Fruit fly (Drosophila melanogaster) whole organism, embryonic: ENCODE data around the gene CG2076.

ENCODE experiments used
- BEAF-32 ChIP-seq: fragments of 200-800 bp; sonication (Bioruptor generic); optimal IDR thresholded peaks from 3 replicates; lab custom pipeline; 2017; ENCODE audit warnings: missing biosample characterization, missing genetic modification characterization, mild to moderate bottlenecking, moderate library complexity, missing genetic modification reagents
- CG11560 ChIP-seq: fragments of 200-800 bp; sonication (Bioruptor generic); IDR thresholded peaks from 3 replicates; pipeline ENCODE4 v1.3.6; 2022; ENCODE audit warnings: missing biosample characterization, missing genetic modification characterization
- CG12391 ChIP-seq: fragments of 200-800 bp; sonication (Bioruptor generic); optimal IDR thresholded peaks from 3 replicates; lab custom pipeline; 2018; ENCODE audit warnings: missing biosample characterization, mild to moderate bottlenecking, missing genetic modification characterization, moderate library complexity
- CG13287 ChIP-seq: fragments of 200-800 bp; sonication (Bioruptor generic); IDR thresholded peaks from 2 replicates; pipeline ENCODE4 v1.3.6; 2022; ENCODE audit warnings: missing biosample characterization, missing genetic modification characterization; ENCODE audit not compliant: partially characterized antibody
- CG13775 ChIP-seq: fragments of 200-800 bp; sonication (Bioruptor generic); optimal IDR thresholded peaks from 3 replicates; lab custom pipeline; 2017; ENCODE audit warnings: missing biosample characterization, mild to moderate bottlenecking, missing genetic modification characterization
- CG14014 ChIP-seq: fragments of 200-800 bp; sonication (Bioruptor generic); IDR thresholded peaks from 2 replicates; pipeline ENCODE4 v1.3.6; 2022; ENCODE audit warnings: missing biosample characterization, missing genetic modification characterization
- CG14667 ChIP-seq: fragments of 200-800 bp; sonication (Bioruptor generic); IDR thresholded peaks from 2 replicates; pipeline ENCODE4 v1.3.6; 2022; ENCODE audit warnings: missing biosample characterization, missing genetic modification characterization
- CG14710 ChIP-seq: fragments of 200-800 bp; sonication (Bioruptor generic); optimal IDR thresholded peaks from 3 replicates; lab custom pipeline; 2019; ENCODE audit warnings: missing biosample characterization, mild to moderate bottlenecking, missing genetic modification characterization, moderate library complexity
- CG15514 ChIP-seq: fragments of 200-800 bp; sonication (Bioruptor generic); optimal IDR thresholded peaks from 3 replicates; lab custom pipeline; 2017; ENCODE audit warnings: missing biosample characterization, missing genetic modification characterization, mild to moderate bottlenecking, moderate library complexity, missing genetic modification reagents
- CG16813 ChIP-seq: fragments of 200-800 bp; sonication (Bioruptor generic); IDR thresholded peaks from 3 replicates; pipeline ENCODE4 v1.3.6; 2022; ENCODE audit warnings: missing biosample characterization, missing genetic modification characterization; ENCODE audit not compliant: partially characterized antibody
- CG32532 ChIP-seq: fragments of 200-800 bp; sonication (Bioruptor generic); IDR thresholded peaks from 2 replicates; pipeline ENCODE4 v1.3.6; 2022; ENCODE audit warnings: missing biosample characterization, missing genetic modification characterization
- CG3995 ChIP-seq: fragments of 200-800 bp; sonication (Bioruptor generic); optimal IDR thresholded peaks from 3 replicates; lab custom pipeline; 2016; ENCODE audit warnings: missing biosample characterization, missing genetic modification characterization
- CG42726 ChIP-seq: fragments of 200-800 bp; sonication (Bioruptor generic); IDR thresholded peaks from 2 replicates; pipeline ENCODE4 v1.3.6; 2022; ENCODE audit warnings: missing biosample characterization, missing genetic modification characterization; ENCODE audit not compliant: partially characterized antibody
- CG4404 ChIP-seq: fragments of 200-800 bp; sonication (Bioruptor generic); IDR thresholded peaks from 2 replicates; pipeline ENCODE4 v1.3.6; 2022; ENCODE audit warnings: missing biosample characterization, missing genetic modification characterization
- CG5180 ChIP-seq: fragments of 200-800 bp; sonication (Bioruptor generic); optimal IDR thresholded peaks from 3 replicates; lab custom pipeline; 2017; ENCODE audit warnings: missing biosample characterization, missing genetic modification characterization, mild to moderate bottlenecking, moderate library complexity, missing genetic modification reagents
- CG7987 ChIP-seq: fragments of 200-800 bp; sonication (Bioruptor generic); optimal IDR thresholded peaks from 2 replicates; lab custom pipeline; 2018; ENCODE audit warnings: missing biosample characterization, mild to moderate bottlenecking, missing genetic modification characterization, moderate library complexity
- CG8359 ChIP-seq: fragments of 200-800 bp; sonication (Bioruptor generic); optimal IDR thresholded peaks from 2 replicates; lab custom pipeline; 2017; ENCODE audit warnings: missing biosample characterization, mild to moderate bottlenecking, missing genetic modification characterization, borderline replicate concordance
- CG8944 ChIP-seq: fragments of 200-800 bp; sonication (Bioruptor generic); optimal IDR thresholded peaks from 3 replicates; lab custom pipeline; 2016; ENCODE audit warnings: missing biosample characterization, missing genetic modification characterization
- CG9215 ChIP-seq: fragments of 200-800 bp; sonication (Bioruptor generic); IDR thresholded peaks from 2 replicates; pipeline ENCODE4 v1.3.6; 2022; ENCODE audit warnings: missing biosample characterization, missing genetic modification characterization
- D19A ChIP-seq: fragments of 200-800 bp; optimal IDR thresholded peaks from 3 replicates; lab custom pipeline; 2019; ENCODE audit warnings: missing biosample characterization, mild to moderate bottlenecking, missing genetic modification characterization, moderate library complexity
- Dek ChIP-seq: fragments of 200-800 bp; sonication (Bioruptor generic); optimal IDR thresholded peaks from 3 replicates; lab custom pipeline; 2019; ENCODE audit warnings: missing biosample characterization, mild to moderate bottlenecking, missing genetic modification characterization, moderate library complexity
- Doc3 ChIP-seq: fragments of 200-800 bp; sonication (Bioruptor generic); IDR thresholded peaks from 3 replicates; pipeline ENCODE4 v1.3.6; 2022; ENCODE audit warnings: missing biosample characterization, missing genetic modification characterization; ENCODE audit not compliant: partially characterized antibody
- E2f2 ChIP-seq: fragments of 200-800 bp; sonication (Bioruptor generic); IDR thresholded peaks from 2 replicates; pipeline ENCODE4 v1.3.6; 2022; ENCODE audit warnings: missing biosample characterization, missing genetic modification characterization
- MESR4 ChIP-seq: fragments of 200-800 bp; sonication (Bioruptor generic); optimal IDR thresholded peaks from 2 replicates; lab custom pipeline; 2018; ENCODE audit warnings: missing biosample characterization, mild to moderate bottlenecking, missing genetic modification characterization, moderate library complexity
- Med ChIP-seq: fragments of 200-800 bp; sonication (Bioruptor generic); peaks from one replicate; lab custom pipeline; 2016; ENCODE audit warnings: missing biosample characterization, missing genetic modification characterization, mild to moderate bottlenecking, inconsistent platforms, moderate library complexity
- Pdp1 ChIP-seq, 2 experiments: fragments of 200-800 bp; sonication (Bioruptor generic); optimal IDR thresholded peaks; 3 replicates each; lab custom pipeline; 2016; ENCODE audit warnings: missing biosample characterization in 2 of 2, missing genetic modification characterization in 2 of 2, mild to moderate bottlenecking in 1 of 2, moderate library complexity in 1 of 2
- Rx ChIP-seq: fragments of 200-800 bp; sonication (Bioruptor generic); IDR thresholded peaks from 2 replicates; pipeline ENCODE4 v1.3.6; 2022; ENCODE audit warnings: missing biosample characterization, missing genetic modification characterization
- Stat92E ChIP-seq, 3 experiments: fragments of >200 bp in 2 of 3; fragments of 200-800 bp in 1 of 3; sonication (Bioruptor generic) in 1 of 3; optimal IDR thresholded peaks; 2 replicates each; lab custom pipeline; 2017 to 2019; ENCODE audit warnings: missing biosample characterization in 3 of 3, missing genetic modification characterization in 3 of 3, mild to moderate bottlenecking in 1 of 3, moderate library complexity in 1 of 3
- ac ChIP-seq: fragments of 200-800 bp; sonication (Bioruptor generic); optimal IDR thresholded peaks from 3 replicates; lab custom pipeline; 2017; ENCODE audit warnings: missing biosample characterization, mild to moderate bottlenecking, missing genetic modification characterization
- caup ChIP-seq: fragments of 200-800 bp; sonication (Bioruptor generic); optimal IDR thresholded peaks from 3 replicates; lab custom pipeline; 2017; ENCODE audit warnings: missing biosample characterization, mild to moderate bottlenecking, missing genetic modification characterization, moderate library complexity; ENCODE audit not compliant: severe bottlenecking
- en ChIP-seq: fragments of 200-800 bp; sonication (Bioruptor generic); optimal IDR thresholded peaks from 2 replicates; lab custom pipeline; 2016; ENCODE audit warnings: missing biosample characterization, missing genetic modification characterization
- inv ChIP-seq: fragments of 200-800 bp; sonication (Bioruptor generic); IDR thresholded peaks from 2 replicates; pipeline ENCODE4 v1.3.6; 2022; ENCODE audit warnings: missing biosample characterization, missing genetic modification characterization; ENCODE audit not compliant: partially characterized antibody
- knrl ChIP-seq: fragments of 200-800 bp; sonication (Bioruptor generic); IDR thresholded peaks from 3 replicates; pipeline ENCODE4 v1.3.6; 2022; ENCODE audit warnings: missing biosample characterization, missing genetic modification characterization; ENCODE audit not compliant: partially characterized antibody
- lola ChIP-seq, 3 experiments: fragments of >200 bp in 2 of 3; fragments of 200-800 bp in 1 of 3; sonication (Bioruptor generic) in 1 of 3; optimal IDR thresholded peaks; 2 replicates each; lab custom pipeline; 2017 to 2019; ENCODE audit warnings: missing biosample characterization in 3 of 3, missing genetic modification characterization in 3 of 3, mild to moderate bottlenecking in 1 of 3, moderate library complexity in 1 of 3
- nerfin-2 ChIP-seq: fragments of 200-800 bp; sonication (Bioruptor generic); IDR thresholded peaks from 2 replicates; pipeline ENCODE4 v1.3.6; 2022; ENCODE audit warnings: missing biosample characterization, missing genetic modification characterization; ENCODE audit not compliant: partially characterized antibody
- p53 ChIP-seq: fragments of 200-800 bp; sonication (Bioruptor generic); optimal IDR thresholded peaks from 2 replicates; lab custom pipeline; 2016; ENCODE audit warnings: missing biosample characterization, missing genetic modification characterization
- pzg ChIP-seq: fragments of 200-800 bp; sonication (Bioruptor generic); optimal IDR thresholded peaks from 3 replicates; lab custom pipeline; 2018; ENCODE audit warnings: missing biosample characterization, mild to moderate bottlenecking, missing genetic modification characterization, moderate library complexity
- rib ChIP-seq: fragments of 200-800 bp; sonication (Bioruptor generic); IDR thresholded peaks from 2 replicates; pipeline ENCODE4 v1.3.6; 2022; ENCODE audit warnings: missing biosample characterization, missing genetic modification characterization
- sens ChIP-seq: fragments of 200-800 bp; sonication (Bioruptor generic); peaks from one replicate; lab custom pipeline; 2016; ENCODE audit warnings: missing biosample characterization, missing genetic modification characterization
- slbo ChIP-seq: fragments of 200-800 bp; sonication (Bioruptor generic); IDR thresholded peaks from 2 replicates; pipeline ENCODE4 v1.3.6; 2022; ENCODE audit warnings: missing biosample characterization, missing genetic modification characterization
- sna ChIP-seq: fragments of 200-800 bp; sonication (Bioruptor generic); IDR thresholded peaks from 2 replicates; pipeline ENCODE4 v1.3.6; 2022; ENCODE audit warnings: missing biosample characterization, missing genetic modification characterization; ENCODE audit not compliant: partially characterized antibody
- tap ChIP-seq: fragments of 200-800 bp; optimal IDR thresholded peaks from 3 replicates; lab custom pipeline; 2019; ENCODE audit warnings: missing biosample characterization, mild to moderate bottlenecking, missing genetic modification characterization, moderate library complexity
- tna ChIP-seq: fragments of 200-800 bp; sonication (Bioruptor generic); IDR thresholded peaks from 2 replicates; pipeline ENCODE4 v1.3.6; 2022; ENCODE audit warnings: missing biosample characterization, missing genetic modification characterization; ENCODE audit not compliant: partially characterized antibody
- trem ChIP-seq: fragments of 200-800 bp; optimal IDR thresholded peaks from 3 replicates; lab custom pipeline; 2019; ENCODE audit warnings: missing biosample characterization, mild to moderate bottlenecking, missing genetic modification characterization, moderate library complexity
- tup ChIP-seq: fragments of 200-800 bp; sonication (Bioruptor generic); optimal IDR thresholded peaks from 2 replicates; lab custom pipeline; 2016; ENCODE audit warnings: missing biosample characterization, mild to moderate bottlenecking, missing genetic modification characterization, moderate library complexity
- unc-4 ChIP-seq: fragments of 200-800 bp; sonication (Bioruptor generic); IDR thresholded peaks from 2 replicates; pipeline ENCODE4 v1.3.6; 2022; ENCODE audit warnings: missing biosample characterization, missing genetic modification characterization; ENCODE audit not compliant: partially characterized antibody
- zen ChIP-seq: fragments of 200-800 bp; sonication (Bioruptor generic); optimal IDR thresholded peaks from 3 replicates; lab custom pipeline; 2018; ENCODE audit warnings: missing biosample characterization, mild to moderate bottlenecking, missing genetic modification characterization, moderate library complexity
- zen2 ChIP-seq: fragments of 200-800 bp; sonication (Bioruptor generic); IDR thresholded peaks from 3 replicates; pipeline ENCODE4 v1.3.6; 2022; ENCODE audit warnings: missing biosample characterization, missing genetic modification characterization; ENCODE audit not compliant: partially characterized antibody

The CG2076 gene

dm6 chrX:11090161-11090560 is at the start of gene CG2076 (continued):
- TF ChIP-seq CG11560 (tag; lab: Robert Waterston, UW) (peak; percentile 93), knrl (GFP tag; lab: Robert Waterston, UW) (peak; percentile 89), CG9215 (GFP tag; lab: Robert Waterston, UW) (no peak), CG5180 (GFP tag; lab: Kevin White, UChicago) (no peak), nerfin-2 (GFP tag; lab: Robert Waterston, UW) (peak; percentile 97), Rx (GFP tag; lab: Robert Waterston, UW) (no peak), p53 (GFP tag; lab: Kevin White, UChicago) (no peak), MESR4 (peak; percentile 28), tap (tag; lab: Kevin White, UChicago) (no peak), CG16813 (GFP tag; lab: Robert Waterston, UW) (peak; percentile 89), CG4404 (GFP tag; lab: Robert Waterston, UW) (no peak), zen (no peak), Pdp1 (GFP tag; optimal IDR thresholded peaks at IDR 0.05; lab: Kevin White, UChicago) (peak in 1 of 2 experiments; percentile 36), pzg (GFP tag; lab: Kevin White, UChicago) (peak; percentile 56), CG14710 (tag; lab: Kevin White, UChicago) (peak; percentile 37), CG12391 (peak; percentile 4), BEAF-32 (GFP tag; lab: Kevin White, UChicago) (peak; percentile 81), trem (tag; lab: Kevin White, UChicago) (peak; percentile 30), zen2 (GFP tag; lab: Robert Waterston, UW) (peak; percentile 87; the same call in 2 of the 3 replicates), E2f2 (GFP tag; lab: Robert Waterston, UW) (peak; percentile 82), en (no peak), CG13287 (GFP tag; lab: Robert Waterston, UW) (peak; percentile 94), unc-4 (peak; percentile 84), inv (peak; percentile 84), CG8944 (GFP tag; lab: Kevin White, UChicago) (no peak), lola (GFP tag; optimal IDR thresholded peaks at IDR 0.05; lab: Kevin White, UChicago) (no peak), ac (GFP tag; lab: Kevin White, UChicago) (no peak), CG7987 (GFP tag; lab: Kevin White, UChicago) (no peak), sens (GFP tag; lab: Kevin White, UChicago) (peak; percentile 41), slbo (no peak), Stat92E (GFP tag; optimal IDR thresholded peaks at IDR 0.05; lab: Kevin White, UChicago) (no peak), D19A (no peak), CG32532 (GFP tag; lab: Robert Waterston, UW) (no peak), CG13775 (GFP tag; lab: Kevin White, UChicago) (no peak), Med (GFP tag; lab: Kevin White, UChicago) (peak; percentile 24), CG3995 (GFP tag; lab: Kevin White, UChicago) (peak; percentile 30), CG14014 (GFP tag; lab: Robert Waterston, UW) (no peak), tna (GFP tag; lab: Robert Waterston, UW) (peak; percentile 95), Dek (no peak), sna (GFP tag; lab: Robert Waterston, UW) (peak; percentile 93), tup (GFP tag; lab: Kevin White, UChicago) (no peak), Doc3 (GFP tag; lab: Robert Waterston, UW) (peak; percentile 86), caup (GFP tag; lab: Kevin White, UChicago) (no peak), CG8359 (no peak), rib (no peak), CG42726 (GFP tag; lab: Robert Waterston, UW) (peak; percentile 58; the same call in 1 of the 2 replicates), CG14667 (GFP tag; lab: Robert Waterston, UW) (no peak), CG15514 (peak; percentile 23)
